Worm (Caenorhabditis elegans): ENCODE measurements around the gene lgx-1.
A peak's percentile ranks its signal among the peaks of the same experiment; 100 is the strongest.

lgx-1 gene

ce11 chrX:5485931-5486537, 52.3 kb downstream of the lgx-1 start, which contains the start of gene C25F6.1:
Gene C25F6.1 (plus strand): TSS chrX:5486487.
- TF ChIP-seq med-1 (GFP tag; optimal IDR thresholded peaks at IDR 0.05; ENCODE audit: insufficient read depth) (no peak), ztf-23 (GFP tag; IDR thresholded peaks at IDR 0.05) (no peak), T22C8.4 (GFP tag; IDR thresholded peaks at IDR 0.05) (no peak), ref-1 (GFP tag; conservative IDR thresholded peaks at IDR 0.05) (no peak), klf-2 (GFP tag; conservative IDR thresholded peaks at IDR 0.05) (no peak), tab-1 (GFP tag; IDR thresholded peaks at IDR 0.05) (no peak), flt-1 (GFP tag; IDR thresholded peaks at IDR 0.05) (no peak), ztf-29 (GFP tag; IDR thresholded peaks at IDR 0.05) (no peak), cog-1 (tag; optimal IDR thresholded peaks at IDR 0.05) (no peak)

- TF ChIP-seq flt-1 (GFP tag; IDR thresholded peaks at IDR 0.05) (peak; percentile 51), T22C8.4 (GFP tag; IDR thresholded peaks at IDR 0.05) (peak; percentile 60; the same call in 1 of the 2 replicates), cog-1 (tag; optimal IDR thresholded peaks at IDR 0.05) (no peak)
Observed at ce11 chrX:5485284-5485927, 52.9 kb downstream of the lgx-1 start.

- TF ChIP-seq flt-1 (GFP tag; IDR thresholded peaks at IDR 0.05) (no peak), klf-2 (GFP tag; conservative IDR thresholded peaks at IDR 0.05) (no peak), ref-1 (GFP tag; conservative IDR thresholded peaks at IDR 0.05) (no peak), ztf-29 (GFP tag; IDR thresholded peaks at IDR 0.05) (no peak), ztf-23 (GFP tag; IDR thresholded peaks at IDR 0.05) (0 out of 2 replicates have a peak, but pooled peaks have one; percentile 35), cog-1 (tag; optimal IDR thresholded peaks at IDR 0.05) (peak; percentile 67), tab-1 (GFP tag; IDR thresholded peaks at IDR 0.05) (0 out of 2 replicates have a peak, but pooled peaks have one; percentile 53), T22C8.4 (GFP tag; IDR thresholded peaks at IDR 0.05) (no peak)
Observed at ce11 chrX:5479876-5480580, 58.3 kb downstream of the lgx-1 start.

ce11 chrX:5479300-5479811, 59.0 kb downstream of the lgx-1 start, which contains the start of gene dlg-1:
Gene dlg-1 (plus strand): TSS chrX:5479700.
- no peak for TF ChIP-seq klf-2 (GFP tag; conservative IDR thresholded peaks at IDR 0.05)
- no peak for TF ChIP-seq T22C8.4 (GFP tag; IDR thresholded peaks at IDR 0.05)
- TF ChIP-seq flt-1 (GFP tag; IDR thresholded peaks at IDR 0.05): no peak
- no peak for TF ChIP-seq ztf-29 (GFP tag; IDR thresholded peaks at IDR 0.05)
- TF ChIP-seq cog-1 (tag; optimal IDR thresholded peaks at IDR 0.05): no peak
- TF ChIP-seq tab-1 (GFP tag; IDR thresholded peaks at IDR 0.05): no peak
- no peak for TF ChIP-seq med-1 (GFP tag; optimal IDR thresholded peaks at IDR 0.05; ENCODE audit: insufficient read depth)
- no peak for TF ChIP-seq ref-1 (GFP tag; conservative IDR thresholded peaks at IDR 0.05)
- TF ChIP-seq ztf-23 (GFP tag; IDR thresholded peaks at IDR 0.05): no peak

ce11 chrX:5478875-5479274, 59.4 kb downstream of the lgx-1 start:
- TF ChIP-seq ztf-23 (GFP tag; IDR thresholded peaks at IDR 0.05): no peak
- TF ChIP-seq flt-1 (GFP tag; IDR thresholded peaks at IDR 0.05): no peak
- TF ChIP-seq cog-1 (tag; optimal IDR thresholded peaks at IDR 0.05): no peak

ce11 chrX:5477597-5477996, 60.7 kb downstream of the lgx-1 start:
- no peak for TF ChIP-seq T22C8.4 (GFP tag; IDR thresholded peaks at IDR 0.05)
- TF ChIP-seq ztf-23 (GFP tag; IDR thresholded peaks at IDR 0.05): no peak
- TF ChIP-seq tab-1 (GFP tag; IDR thresholded peaks at IDR 0.05): no peak
- TF ChIP-seq ztf-29 (GFP tag; IDR thresholded peaks at IDR 0.05): no peak
- no peak for TF ChIP-seq klf-2 (GFP tag; conservative IDR thresholded peaks at IDR 0.05)
- no peak for TF ChIP-seq flt-1 (GFP tag; IDR thresholded peaks at IDR 0.05)
- TF ChIP-seq med-1 (GFP tag; optimal IDR thresholded peaks at IDR 0.05; ENCODE audit: insufficient read depth): no peak
- TF ChIP-seq ref-1 (GFP tag; conservative IDR thresholded peaks at IDR 0.05): no peak
- no peak for TF ChIP-seq cog-1 (tag; optimal IDR thresholded peaks at IDR 0.05)

ce11 chrX:5476357-5476756, 62.0 kb downstream of the lgx-1 start:
- TF ChIP-seq cog-1 (tag; optimal IDR thresholded peaks at IDR 0.05) (no peak), tab-1 (GFP tag; IDR thresholded peaks at IDR 0.05) (no peak), klf-2 (GFP tag; conservative IDR thresholded peaks at IDR 0.05) (no peak), flt-1 (GFP tag; IDR thresholded peaks at IDR 0.05) (no peak), T22C8.4 (GFP tag; IDR thresholded peaks at IDR 0.05) (no peak), ztf-23 (GFP tag; IDR thresholded peaks at IDR 0.05) (no peak), ztf-29 (GFP tag; IDR thresholded peaks at IDR 0.05) (no peak), med-1 (GFP tag; optimal IDR thresholded peaks at IDR 0.05; ENCODE audit: insufficient read depth) (no peak), ref-1 (GFP tag; conservative IDR thresholded peaks at IDR 0.05) (no peak)

- TF ChIP-seq ref-1 (GFP tag; conservative IDR thresholded peaks at IDR 0.05): no peak
- peak; percentile 81 for TF ChIP-seq cog-1 (tag; optimal IDR thresholded peaks at IDR 0.05)
- TF ChIP-seq klf-2 (GFP tag; conservative IDR thresholded peaks at IDR 0.05): no peak
- TF ChIP-seq T22C8.4 (GFP tag; IDR thresholded peaks at IDR 0.05): no peak
- TF ChIP-seq flt-1 (GFP tag; IDR thresholded peaks at IDR 0.05): peak; percentile 77
- no peak for TF ChIP-seq med-1 (GFP tag; optimal IDR thresholded peaks at IDR 0.05; ENCODE audit: insufficient read depth)
- peak; percentile 70 for TF ChIP-seq tab-1 (GFP tag; IDR thresholded peaks at IDR 0.05)
- 0 out of 2 replicates have a peak, but pooled peaks have one; percentile 52 for TF ChIP-seq ztf-23 (GFP tag; IDR thresholded peaks at IDR 0.05)
- no peak for TF ChIP-seq ztf-29 (GFP tag; IDR thresholded peaks at IDR 0.05)
Observed at ce11 chrX:5475164-5475576, 63.1 kb downstream of the lgx-1 start.
